Fruit fly (Drosophila melanogaster): ENCODE results near the gene aus.

The aus gene

DNA sequence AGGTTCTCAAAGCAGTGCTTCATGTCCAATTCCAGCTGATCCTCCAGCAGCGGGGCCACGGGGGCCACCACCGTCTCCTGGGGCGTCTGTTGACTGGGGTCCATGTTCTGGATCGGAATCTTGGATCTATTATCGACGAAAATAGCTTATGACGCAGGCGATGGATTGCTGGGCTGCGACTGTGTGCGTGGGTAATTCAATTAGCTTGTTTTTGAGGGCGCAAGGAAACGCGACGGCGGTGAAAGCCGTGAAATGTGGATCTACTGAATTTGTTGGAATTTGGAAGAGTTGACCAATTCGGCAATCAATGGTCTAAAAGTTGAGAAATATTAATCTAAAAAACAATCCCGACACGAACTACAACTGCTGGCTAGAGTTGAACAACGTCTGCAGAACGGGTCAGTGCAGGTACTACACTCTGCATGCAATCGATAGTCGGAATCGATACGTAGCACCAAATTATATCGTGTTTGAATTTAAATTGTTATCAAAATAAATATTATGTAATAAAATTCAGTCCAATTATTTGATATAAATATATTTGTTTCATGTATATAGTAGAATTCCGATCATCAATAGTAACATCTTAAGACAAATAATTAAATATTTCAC is 75.9 kb downstream of the aus start, which contains the start of gene CG3308 (continued):
- TF ChIP-seq Smox (GFP tag; optimal IDR thresholded peaks at IDR 0.05) (no peak), CG3919 (GFP tag; optimal IDR thresholded peaks at IDR 0.05) (no peak), CG32006 (GFP tag; optimal IDR thresholded peaks at IDR 0.05) (no peak), spab (GFP tag; optimal IDR thresholded peaks at IDR 0.05) (no peak), Sox102F (GFP tag; optimal IDR thresholded peaks at IDR 0.05) (peak; percentile 15), cyc (GFP tag; optimal IDR thresholded peaks at IDR 0.05) (peak; percentile 37), CG4318 (GFP tag; optimal IDR thresholded peaks at IDR 0.05) (no peak), acj6 (GFP tag; optimal IDR thresholded peaks at IDR 0.05) (peak; percentile 4), OdsH (GFP tag; optimal IDR thresholded peaks at IDR 0.05) (peak; percentile 34), CG10631 (GFP tag; optimal IDR thresholded peaks at IDR 0.05) (peak; percentile 20), CG8119 (GFP tag; IDR thresholded peaks at IDR 0.05) (no peak), CG10669 (GFP tag; optimal IDR thresholded peaks at IDR 0.05) (no peak), Hr4 (GFP tag; optimal IDR thresholded peaks at IDR 0.05) (peak; percentile 8), vri (GFP tag; optimal IDR thresholded peaks at IDR 0.05) (peak; percentile 96), dac (GFP tag; optimal IDR thresholded peaks at IDR 0.05) (no peak)

DNA sequence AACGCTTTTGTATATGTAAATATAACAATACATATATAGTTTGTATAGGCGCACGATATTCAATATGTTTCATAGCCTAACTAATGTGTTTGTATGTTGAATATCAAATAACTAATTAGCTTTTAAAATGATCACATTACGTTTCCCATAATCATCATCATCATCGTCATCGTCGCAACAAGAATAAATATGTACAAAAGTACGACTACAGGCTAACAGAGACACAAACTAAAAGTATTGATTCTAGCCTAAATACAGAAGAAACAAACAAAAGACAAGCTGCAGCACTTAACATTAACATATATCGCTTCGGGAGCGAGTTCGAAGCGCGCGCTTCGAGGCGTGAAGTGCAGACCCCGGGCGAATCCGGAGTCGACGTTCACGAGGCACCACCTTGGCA is 78.2 kb downstream of the aus start:
- TF ChIP-seq fkh (GFP tag; optimal IDR thresholded peaks at IDR 0.05) (peak; percentile 81), dac (GFP tag; optimal IDR thresholded peaks at IDR 0.05) (no peak)

DNA sequence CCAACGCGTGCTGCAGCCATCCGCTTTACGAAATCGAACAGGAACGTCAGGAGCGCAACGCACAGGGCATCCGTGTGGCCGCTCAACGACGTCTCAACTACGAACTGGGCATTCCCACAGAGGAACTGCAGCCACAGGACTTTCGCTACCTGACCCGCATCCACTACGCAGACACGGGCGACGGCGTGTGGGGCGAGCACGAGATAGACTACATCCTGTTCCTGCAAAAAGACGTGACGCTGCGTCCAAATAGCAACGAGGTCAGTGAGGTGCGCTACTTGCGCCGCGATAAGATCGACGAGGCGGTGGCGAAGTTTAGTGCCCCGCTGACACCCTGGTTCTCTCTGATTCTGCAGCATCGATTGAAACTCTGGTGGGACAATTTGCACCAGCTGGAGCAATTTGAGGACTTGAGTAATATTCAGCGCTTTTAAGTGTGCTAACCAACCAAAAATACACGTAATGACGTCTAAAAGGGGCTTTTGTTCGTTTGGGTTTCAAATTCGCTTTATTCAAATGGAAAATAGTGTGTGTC is 78.7 kb downstream of the aus start:
- TF ChIP-seq CG9139 (GFP tag; optimal IDR thresholded peaks at IDR 0.05) = no peak
- TF ChIP-seq CG11294 (GFP tag; IDR thresholded peaks at IDR 0.05) = no peak
- no peak for TF ChIP-seq CG8319 (GFP tag; optimal IDR thresholded peaks at IDR 0.05)
- TF ChIP-seq CG10669 (GFP tag; optimal IDR thresholded peaks at IDR 0.05) = no peak
- no peak for TF ChIP-seq Hr39 (GFP tag; optimal IDR thresholded peaks at IDR 0.05)
- peak; percentile 91 for TF ChIP-seq svp (GFP tag)

- no peak for TF ChIP-seq CG8319 (GFP tag; optimal IDR thresholded peaks at IDR 0.05)
- TF ChIP-seq CG6163 (GFP tag; IDR thresholded peaks at IDR 0.05) = peak; percentile 53; the same call in 2 of the 3 replicates
- TF ChIP-seq CG31627 (GFP tag; optimal IDR thresholded peaks at IDR 0.05) = peak; percentile 34
- no peak for TF ChIP-seq Hr38 (GFP tag; optimal IDR thresholded peaks at IDR 0.05)
- peak; percentile 82 for TF ChIP-seq fkh (GFP tag; optimal IDR thresholded peaks at IDR 0.05)
- peak; percentile 1 for TF ChIP-seq Eip75B (GFP tag; optimal IDR thresholded peaks at IDR 0.05)
- TF ChIP-seq CG3919 (GFP tag; optimal IDR thresholded peaks at IDR 0.05) = peak; percentile 43
- TF ChIP-seq CG1621 (tag; optimal IDR thresholded peaks at IDR 0.05) = peak; percentile 44
- peak; percentile 44 for TF ChIP-seq CG6854 (GFP tag; optimal IDR thresholded peaks at IDR 0.05)
- peak; percentile 14 for TF ChIP-seq cyc (GFP tag; optimal IDR thresholded peaks at IDR 0.05)
- no peak for TF ChIP-seq CG11294 (GFP tag; IDR thresholded peaks at IDR 0.05)
- TF ChIP-seq svp (GFP tag) = peak; percentile 84
- peak; percentile 45 for TF ChIP-seq topi (GFP tag; optimal IDR thresholded peaks at IDR 0.05)
- peak; percentile 1 for TF ChIP-seq dac (GFP tag; optimal IDR thresholded peaks at IDR 0.05)
- no peak for TF ChIP-seq CG4318 (GFP tag; optimal IDR thresholded peaks at IDR 0.05)
- peak; percentile 66 for TF ChIP-seq vri (GFP tag; optimal IDR thresholded peaks at IDR 0.05)
- TF ChIP-seq eg (GFP tag; IDR thresholded peaks at IDR 0.05) = no peak
- TF ChIP-seq lz (GFP tag; optimal IDR thresholded peaks at IDR 0.05) = peak; percentile 35
- TF ChIP-seq Eip93F (GFP tag; optimal IDR thresholded peaks at IDR 0.05) = no peak
- TF ChIP-seq spab (GFP tag; optimal IDR thresholded peaks at IDR 0.05) = no peak
- peak; percentile 98 for TF ChIP-seq Blimp-1 (GFP tag; optimal IDR thresholded peaks at IDR 0.05)
- peak; percentile 14 for TF ChIP-seq CG3032 (tag; optimal IDR thresholded peaks at IDR 0.05)
- peak; percentile 23 for TF ChIP-seq achi (GFP tag; optimal IDR thresholded peaks at IDR 0.05)
- peak; percentile 51 for TF ChIP-seq esn (GFP tag; optimal IDR thresholded peaks at IDR 0.05)
- TF ChIP-seq Sox14 (GFP tag; optimal IDR thresholded peaks at IDR 0.05) = peak; percentile 61
These were observed 79.5 kb downstream of the aus start, which contains the start of the genes AP-2sigma and Idi for dm6 chr3R:21269923-21270322. TSS of gene AP-2sigma (minus strand) at chr3R:21270075. TSS of gene Idi (plus strand) at chr3R:21270126.

All from whole organism, prepupa.